Worm (Caenorhabditis elegans): ENCODE results near the gene Y38H6C.16.

DNA sequence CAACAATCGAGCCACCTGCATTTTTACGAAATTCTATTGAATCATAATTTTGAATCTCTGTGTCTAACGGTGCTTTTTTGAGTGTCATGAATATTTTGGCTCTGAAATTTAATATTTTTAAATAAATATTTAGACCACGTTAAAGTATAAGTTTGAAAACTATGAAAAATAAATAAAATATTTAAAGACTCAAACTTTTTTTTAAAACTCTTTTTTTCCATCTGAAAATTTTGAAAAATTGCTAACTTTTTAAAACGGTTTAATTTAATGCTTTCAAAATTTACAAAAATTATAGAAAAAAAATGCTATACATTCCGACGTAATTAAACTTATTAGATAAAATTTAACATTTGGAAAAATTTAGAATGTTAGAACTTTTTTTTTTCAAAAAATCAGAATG is 4.9 kb upstream of the Y38H6C.16 start, which contains the start of gene slc-36.3:
- TF ChIP-seq him-1 (tag; optimal IDR thresholded peaks at IDR 0.05) (no peak), dao-5 (tag; optimal IDR thresholded peaks at IDR 0.05) (no peak)

All from whole organism, L4/young adult.